Worm (Caenorhabditis elegans) whole organism, L4/young adult: Measurements from ENCODE around the gene T01D3.3.

Experiments
- dao-5 ChIP-seq: sonication (generic microtip); optimal IDR thresholded peaks from 2 replicates; lab custom pipeline; 2016; ENCODE audit warnings: missing genotype, missing genetic modification characterization, moderate library complexity, missing compliant biosample characterization
- him-1 ChIP-seq: sonication (generic microtip); optimal IDR thresholded peaks from 2 replicates; lab custom pipeline; 2016; ENCODE audit warnings: missing genotype, missing genetic modification reagents, missing genetic modification characterization, missing compliant biosample characterization

ce11 chrV:13657841-13658338 lies 46.2 kb upstream of the T01D3.3 start:
- TF ChIP-seq him-1 (tag; lab: Kevin White, UChicago) (no peak), dao-5 (tag; lab: Kevin White, UChicago) (no peak)
